Worm (Caenorhabditis elegans): Measurements from ENCODE around the gene cutl-18.
"Not testable (repeated sequence)": the region's sequence is repeated elsewhere in the genome, so short reads cannot be mapped to it uniquely, and the experiment has no call there.

The cutl-18 gene

ce11 chrV:11294393-11294792, 22.3 kb downstream of the cutl-18 start, which contains the start of gene T03F7.6:
T03F7.6 (plus strand) TSS chrV:11294693.
- no peak for TF ChIP-seq ceh-32 (tag; optimal IDR thresholded peaks at IDR 0.05; ENCODE audit: poor library complexity)
- no peak for TF ChIP-seq Y75B8A.6 (GFP tag; IDR thresholded peaks at IDR 0.05)
- no peak for TF ChIP-seq D1046.2 (GFP tag; IDR thresholded peaks at IDR 0.05)
- no peak for TF ChIP-seq pqm-1 (tag; optimal IDR thresholded peaks at IDR 0.05)
- TF ChIP-seq saeg-2 (GFP tag; IDR thresholded peaks at IDR 0.05) = no peak
- no peak for TF ChIP-seq ces-1 (GFP tag; optimal IDR thresholded peaks at IDR 0.05)
- no peak for TF ChIP-seq spr-1 (tag; optimal IDR thresholded peaks at IDR 0.05)
- no peak for TF ChIP-seq unc-39 (tag; optimal IDR thresholded peaks at IDR 0.05)
- no peak for TF ChIP-seq Y48G9A.11 (GFP tag; IDR thresholded peaks at IDR 0.05)
- no peak for TF ChIP-seq ctbp-1 (GFP tag; IDR thresholded peaks at IDR 0.05)
- TF ChIP-seq mep-1 (tag; optimal IDR thresholded peaks at IDR 0.05) = no peak
- TF ChIP-seq unc-130 (GFP tag; optimal IDR thresholded peaks at IDR 0.05) = no peak
- no peak for TF ChIP-seq hlh-11 (tag; optimal IDR thresholded peaks at IDR 0.05)
- no peak for TF ChIP-seq aly-2 (tag; optimal IDR thresholded peaks at IDR 0.05)
- TF ChIP-seq ZK546.5 (tag; optimal IDR thresholded peaks at IDR 0.05) = no peak
- TF ChIP-seq cey-2 (tag; optimal IDR thresholded peaks at IDR 0.05; ENCODE audit: borderline replicate concordance, insufficient read depth) = no peak
- TF ChIP-seq daf-8 (GFP tag; IDR thresholded peaks at IDR 0.05) = no peak
- TF ChIP-seq nhr-77 (tag; optimal IDR thresholded peaks at IDR 0.05) = no peak

ce11 chrV:11292682-11293081, 24.0 kb downstream of the cutl-18 start:
- no peak for TF ChIP-seq lim-7 (GFP tag; IDR thresholded peaks at IDR 0.05)

- TF ChIP-seq lin-1 (GFP tag; IDR thresholded peaks at IDR 0.05) (no peak), lir-3 (tag; optimal IDR thresholded peaks at IDR 0.05) (no peak), dpl-1 (GFP tag; optimal IDR thresholded peaks at IDR 0.05) (no peak), nhr-102 (tag; optimal IDR thresholded peaks at IDR 0.05) (no peak), madf-5 (GFP tag; IDR thresholded peaks at IDR 0.05) (no peak), egl-43 (GFP tag; IDR thresholded peaks at IDR 0.05) (no peak), unc-39 (tag; optimal IDR thresholded peaks at IDR 0.05) (no peak), rbr-2 (tag; optimal IDR thresholded peaks at IDR 0.05) (no peak), R02D3.7 (tag; optimal IDR thresholded peaks at IDR 0.05) (no peak), dmd-9 (GFP tag; IDR thresholded peaks at IDR 0.05) (no peak), ctbp-1 (GFP tag; IDR thresholded peaks at IDR 0.05) (no peak), nhr-6 (tag; optimal IDR thresholded peaks at IDR 0.05) (no peak)
Observed at ce11 chrV:11290888-11291287, 25.8 kb downstream of the cutl-18 start, which contains the start of gene C03E10.1. C03E10.1 (plus strand) TSS chrV:11291188.

- TF ChIP-seq aly-2, fos-1, egl-27 (tag; optimal IDR thresholded peaks at IDR 0.05): not testable (repeated sequence)
Observed at ce11 chrV:11286114-11286513, 30.6 kb downstream of the cutl-18 start, which contains the start of gene C03E10.3. C03E10.3 (plus strand) TSS chrV:11286414.

- TF ChIP-seq ceh-32 (tag; optimal IDR thresholded peaks at IDR 0.05; ENCODE audit: poor library complexity) = no peak
- TF ChIP-seq hif-1 (tag; optimal IDR thresholded peaks at IDR 0.05) = no peak
- no peak for TF ChIP-seq ceh-44 (GFP tag; IDR thresholded peaks at IDR 0.05)
- TF ChIP-seq spr-1 (tag; optimal IDR thresholded peaks at IDR 0.05) = no peak
- TF ChIP-seq ceh-82 (tag; optimal IDR thresholded peaks at IDR 0.05) = no peak
- TF ChIP-seq aha-1 (tag) = no peak
- no peak for TF ChIP-seq zfp-2 (tag; optimal IDR thresholded peaks at IDR 0.05)
- TF ChIP-seq daf-16 (GFP tag; optimal IDR thresholded peaks at IDR 0.05) = no peak
- no peak for TF ChIP-seq daf-16 (tag; optimal IDR thresholded peaks at IDR 0.05)
- TF ChIP-seq lin-15B (tag; optimal IDR thresholded peaks at IDR 0.05) = no peak
- no peak for TF ChIP-seq T26A8.4 (GFP tag; IDR thresholded peaks at IDR 0.05)
Observed at ce11 chrV:11282272-11282671, 34.4 kb downstream of the cutl-18 start, which contains the start of gene gly-20. gly-20 (plus strand) TSS chrV:11282572.

All from whole organism, L4 larva.